1 fruit fly cellular context compared by ENCODE assay signal in genomic region chr2L:15333602-15334080, dm6.
TF ChIP-seq lines count a peak whose summit lies in the region.

Gene esg, plus strand, starts transcription at chr2L:15333866.

TF ChIP-seq in whole organism, embryonic, 481 proteins besides CTCF, POLR2A, EP300 and RAD21 (continued from another document and continues in another):
- TF ChIP-seq CG12155 (GFP tag; optimal IDR thresholded peaks at IDR 0.05; lab: Kevin White, UChicago) (no peak), disco-r (GFP tag; optimal IDR thresholded peaks at IDR 0.05; lab: Kevin White, UChicago) (no peak), B-H2 (GFP tag; optimal IDR thresholded peaks at IDR 0.05; lab: Kevin White, UChicago) (no peak), fru (optimal IDR thresholded peaks at IDR 0.05; lab: Kevin White, UChicago) (no peak), CG17612 (GFP tag; IDR thresholded peaks at IDR 0.05; lab: Robert Waterston, UW) (no peak), CG9932 (GFP tag; IDR thresholded peaks at IDR 0.05; lab: Robert Waterston, UW) (no peak), CG42726 (GFP tag; IDR thresholded peaks at IDR 0.05; lab: Robert Waterston, UW; ENCODE audit: partially characterized antibody) (no peak), ewg (GFP tag; optimal IDR thresholded peaks at IDR 0.05; lab: Kevin White, UChicago) (no peak), MESR4 (GFP tag; optimal IDR thresholded peaks at IDR 0.05; lab: Kevin White, UChicago) (no peak), eyg (GFP tag; optimal IDR thresholded peaks at IDR 0.05; lab: Kevin White, UChicago) (no peak), CG13123 (GFP tag; optimal IDR thresholded peaks at IDR 0.05; lab: Kevin White, UChicago) (no peak), unc-4 (GFP tag; IDR thresholded peaks at IDR 0.05; lab: Robert Waterston, UW; ENCODE audit: partially characterized antibody) (no peak), ind (GFP tag; optimal IDR thresholded peaks at IDR 0.05; lab: Kevin White, UChicago) (no peak), CG7271 (tag; optimal IDR thresholded peaks at IDR 0.05; lab: Kevin White, UChicago) (peak; percentile 12), CG17186 (GFP tag; optimal IDR thresholded peaks at IDR 0.05; lab: Kevin White, UChicago) (no peak), CG11504 (tag; optimal IDR thresholded peaks at IDR 0.05; lab: Kevin White, UChicago) (no peak), CG1603 (tag; optimal IDR thresholded peaks at IDR 0.05; lab: Kevin White, UChicago) (no peak), dm (GFP tag; optimal IDR thresholded peaks at IDR 0.05; lab: Kevin White, UChicago) (no peak), nau (GFP tag; optimal IDR thresholded peaks at IDR 0.05; lab: Kevin White, UChicago) (no peak), CG4820 (GFP tag; optimal IDR thresholded peaks at IDR 0.05; lab: Kevin White, UChicago) (no peak), CG12659 (GFP tag; optimal IDR thresholded peaks at IDR 0.05; lab: Kevin White, UChicago) (no peak), corto (GFP tag; optimal IDR thresholded peaks at IDR 0.05; lab: Kevin White, UChicago) (no peak), Camta (GFP tag; optimal IDR thresholded peaks at IDR 0.05; lab: Kevin White, UChicago) (no peak), Xrp1 (GFP tag; IDR thresholded peaks at IDR 0.05; lab: Robert Waterston, UW) (no peak), Fer3 (tag; optimal IDR thresholded peaks at IDR 0.05; lab: Kevin White, UChicago) (no peak), HmgZ (tag; optimal IDR thresholded peaks at IDR 0.05; lab: Kevin White, UChicago) (peak; percentile 18), CG6854 (GFP tag; optimal IDR thresholded peaks at IDR 0.05; lab: Kevin White, UChicago) (no peak), CG31441 (GFP tag; IDR thresholded peaks at IDR 0.05; lab: Robert Waterston, UW) (no peak), CG7556 (GFP tag; optimal IDR thresholded peaks at IDR 0.05; lab: Kevin White, UChicago) (no peak), CG17568 (GFP tag; optimal IDR thresholded peaks at IDR 0.05; lab: Kevin White, UChicago) (no peak), fd102C (GFP tag; optimal IDR thresholded peaks at IDR 0.05; lab: Kevin White, UChicago) (no peak), grn (GFP tag; optimal IDR thresholded peaks at IDR 0.05; lab: Kevin White, UChicago) (no peak), CG11085 (GFP tag; IDR thresholded peaks at IDR 0.05; lab: Robert Waterston, UW) (no peak), luna (GFP tag; optimal IDR thresholded peaks at IDR 0.05; lab: Kevin White, UChicago) (no peak), CG31224 (GFP tag; IDR thresholded peaks at IDR 0.05; lab: Robert Waterston, UW) (no peak), stwl (tag; optimal IDR thresholded peaks at IDR 0.05; lab: Kevin White, UChicago) (no peak), Rx (GFP tag; IDR thresholded peaks at IDR 0.05; lab: Robert Waterston, UW) (no peak), az2 (GFP tag; optimal IDR thresholded peaks at IDR 0.05; lab: Kevin White, UChicago) (no peak), org-1 (GFP tag; optimal IDR thresholded peaks at IDR 0.05; lab: Kevin White, UChicago) (no peak), Nf-YA (GFP tag; IDR thresholded peaks at IDR 0.05; lab: Robert Waterston, UW) (peak; percentile 90), dysf (GFP tag; IDR thresholded peaks at IDR 0.05; lab: Robert Waterston, UW) (no peak), tio (GFP tag; optimal IDR thresholded peaks at IDR 0.05; lab: Kevin White, UChicago) (no peak), ranshi (GFP tag; IDR thresholded peaks at IDR 0.05; lab: Robert Waterston, UW) (no peak), CG13775 (GFP tag; optimal IDR thresholded peaks at IDR 0.05; lab: Kevin White, UChicago) (no peak), CG14050 (GFP tag; IDR thresholded peaks at IDR 0.05; lab: Robert Waterston, UW) (no peak), Poxn (GFP tag; IDR thresholded peaks at IDR 0.05; lab: Robert Waterston, UW) (no peak), zfh2 (GFP tag; optimal IDR thresholded peaks at IDR 0.05; lab: Kevin White, UChicago) (no peak), scrt (GFP tag; optimal IDR thresholded peaks at IDR 0.05; lab: Kevin White, UChicago) (no peak), CG4617 (GFP tag; optimal IDR thresholded peaks at IDR 0.05; lab: Kevin White, UChicago; ENCODE audit: borderline replicate concordance) (no peak), CG10959 (GFP tag; IDR thresholded peaks at IDR 0.05; lab: Robert Waterston, UW) (no peak), CG10565 (GFP tag; optimal IDR thresholded peaks at IDR 0.05; lab: Kevin White, UChicago) (no peak), CG18764 (GFP tag; optimal IDR thresholded peaks at IDR 0.05; lab: Kevin White, UChicago) (no peak), abd-A (tag; optimal IDR thresholded peaks at IDR 0.05; lab: Kevin White, UChicago) (no peak), pho (GFP tag; optimal IDR thresholded peaks at IDR 0.05; lab: Kevin White, UChicago) (no peak), nerfin-1 (tag; optimal IDR thresholded peaks at IDR 0.05; lab: Kevin White, UChicago) (peak; percentile 42), HLH4C (GFP tag; IDR thresholded peaks at IDR 0.05; lab: Robert Waterston, UW; ENCODE audit: partially characterized antibody) (no peak), Xbp1 (GFP tag; optimal IDR thresholded peaks at IDR 0.05; lab: Kevin White, UChicago) (no peak), CG10543 (GFP tag; optimal IDR thresholded peaks at IDR 0.05; lab: Kevin White, UChicago) (peak; percentile 13), CG15269 (tag; optimal IDR thresholded peaks at IDR 0.05; lab: Kevin White, UChicago) (no peak), Dll (GFP tag; IDR thresholded peaks at IDR 0.05; lab: Robert Waterston, UW; ENCODE audit: partially characterized antibody) (peak; percentile 56; the same call in 2 of the 4 replicates), mld (GFP tag; IDR thresholded peaks at IDR 0.05; lab: Robert Waterston, UW; ENCODE audit: partially characterized antibody) (no peak), Jarid2 (GFP tag; optimal IDR thresholded peaks at IDR 0.05; lab: Kevin White, UChicago) (peak; percentile 98), CG9215 (GFP tag; IDR thresholded peaks at IDR 0.05; lab: Robert Waterston, UW) (no peak), nmo (GFP tag; optimal IDR thresholded peaks at IDR 0.05; lab: Kevin White, UChicago) (no peak), CG14667 (GFP tag; IDR thresholded peaks at IDR 0.05; lab: Robert Waterston, UW) (no peak), CG12744 (GFP tag; optimal IDR thresholded peaks at IDR 0.05; lab: Kevin White, UChicago) (no peak), mirr (GFP tag; optimal IDR thresholded peaks at IDR 0.05; lab: Kevin White, UChicago) (peak; percentile 17), CG3407 (GFP tag; optimal IDR thresholded peaks at IDR 0.05; lab: Kevin White, UChicago) (no peak), lab (GFP tag; optimal IDR thresholded peaks at IDR 0.05; lab: Kevin White, UChicago) (no peak), jumu (GFP tag; optimal IDR thresholded peaks at IDR 0.05; lab: Kevin White, UChicago) (no peak), CoRest (tag; optimal IDR thresholded peaks at IDR 0.05; lab: Kevin White, UChicago) (no peak), HLH54F (GFP tag; optimal IDR thresholded peaks at IDR 0.05; lab: Kevin White, UChicago) (no peak), CG13287 (GFP tag; IDR thresholded peaks at IDR 0.05; lab: Robert Waterston, UW; ENCODE audit: partially characterized antibody) (peak; percentile 53; the same call in 1 of the 2 replicates), CG10147 (GFP tag; optimal IDR thresholded peaks at IDR 0.05; lab: Kevin White, UChicago) (no peak), CG11093 (GFP tag; IDR thresholded peaks at IDR 0.05; lab: Robert Waterston, UW) (no peak), peb (GFP tag; IDR thresholded peaks at IDR 0.05; lab: Robert Waterston, UW) (no peak), E2f1 (GFP tag; IDR thresholded peaks at IDR 0.05; lab: Robert Waterston, UW) (no peak), CG10209 (GFP tag; optimal IDR thresholded peaks at IDR 0.05; lab: Kevin White, UChicago) (no peak), chinmo (GFP tag; IDR thresholded peaks at IDR 0.05; lab: Robert Waterston, UW; ENCODE audit: partially characterized antibody) (peak; percentile 92), CG8478 (optimal IDR thresholded peaks at IDR 0.05; lab: Kevin White, UChicago) (no peak), ash1 (GFP tag; optimal IDR thresholded peaks at IDR 0.05; lab: Kevin White, UChicago) (no peak), crc (GFP tag; optimal IDR thresholded peaks at IDR 0.05; lab: Kevin White, UChicago) (no peak), Deaf1 (tag; optimal IDR thresholded peaks at IDR 0.05; lab: Kevin White, UChicago) (peak; percentile 100), Chrac-16 (GFP tag; optimal IDR thresholded peaks at IDR 0.05; lab: Kevin White, UChicago) (no peak), CG6791 (GFP tag; IDR thresholded peaks at IDR 0.05; lab: Robert Waterston, UW; ENCODE audit: partially characterized antibody) (peak; percentile 48; the same call in 2 of the 3 replicates), CG12071 (GFP tag; optimal IDR thresholded peaks at IDR 0.05; lab: Kevin White, UChicago) (no peak), Lhr (GFP tag; optimal IDR thresholded peaks at IDR 0.05; lab: Kevin White, UChicago) (no peak), tap (tag; optimal IDR thresholded peaks at IDR 0.05; lab: Kevin White, UChicago) (no peak), Gsc (GFP tag; IDR thresholded peaks at IDR 0.05; lab: Robert Waterston, UW) (no peak), NFAT (GFP tag; IDR thresholded peaks at IDR 0.05; lab: Robert Waterston, UW) (no peak), so (GFP tag; IDR thresholded peaks at IDR 0.05; lab: Robert Waterston, UW) (no peak), pum (GFP tag; optimal IDR thresholded peaks at IDR 0.05; lab: Kevin White, UChicago) (no peak), Mrtf (GFP tag; IDR thresholded peaks at IDR 0.05; lab: Robert Waterston, UW) (no peak), zf30C (GFP tag; optimal IDR thresholded peaks at IDR 0.05; lab: Kevin White, UChicago) (peak; percentile 37), shn (GFP tag; optimal IDR thresholded peaks at IDR 0.05; lab: Kevin White, UChicago) (no peak), CG32767 (GFP tag; IDR thresholded peaks at IDR 0.05; lab: Robert Waterston, UW) (no peak), CG16815 (GFP tag; optimal IDR thresholded peaks at IDR 0.05; lab: Kevin White, UChicago) (no peak), pfk (GFP tag; optimal IDR thresholded peaks at IDR 0.05; lab: Kevin White, UChicago) (peak; percentile 59), CG33557 (GFP tag; optimal IDR thresholded peaks at IDR 0.05; lab: Kevin White, UChicago) (peak; percentile 12), CG11723 (GFP tag; optimal IDR thresholded peaks at IDR 0.05; lab: Kevin White, UChicago) (no peak), Dip3 (GFP tag; optimal IDR thresholded peaks at IDR 0.05; lab: Kevin White, UChicago) (no peak), bbx (GFP tag; IDR thresholded peaks at IDR 0.05; lab: Robert Waterston, UW; ENCODE audit: partially characterized antibody) (peak; percentile 71; the same call in 1 of the 2 replicates), dmrt99B (tag; optimal IDR thresholded peaks at IDR 0.05; lab: Kevin White, UChicago) (no peak), fu2 (GFP tag; optimal IDR thresholded peaks at IDR 0.05; lab: Kevin White, UChicago) (no peak), CG34376 (GFP tag; optimal IDR thresholded peaks at IDR 0.05; lab: Kevin White, UChicago) (no peak), btn (GFP tag; optimal IDR thresholded peaks at IDR 0.05; lab: Kevin White, UChicago) (no peak), Kr (GFP tag; optimal IDR thresholded peaks at IDR 0.05; lab: Kevin White, UChicago) (peak; percentile 68), CG30431 (GFP tag; optimal IDR thresholded peaks at IDR 0.05; lab: Kevin White, UChicago) (no peak), h (optimal IDR thresholded peaks at IDR 0.05; lab: Kevin White, UChicago) (no peak), CG10431 (GFP tag; optimal IDR thresholded peaks at IDR 0.05; lab: Kevin White, UChicago) (no peak), zen2 (GFP tag; IDR thresholded peaks at IDR 0.05; lab: Robert Waterston, UW; ENCODE audit: partially characterized antibody) (no peak), CG1602 (GFP tag; optimal IDR thresholded peaks at IDR 0.05; lab: Kevin White, UChicago) (no peak), slou (GFP tag; optimal IDR thresholded peaks at IDR 0.05; lab: Kevin White, UChicago) (no peak), ap (GFP tag; IDR thresholded peaks at IDR 0.05; lab: Robert Waterston, UW) (no peak), onecut (GFP tag; IDR thresholded peaks at IDR 0.05; lab: Robert Waterston, UW) (0 out of 2 replicates have a peak, but pooled peaks have one; percentile 11), jing (GFP tag; optimal IDR thresholded peaks at IDR 0.05; lab: Kevin White, UChicago) (peak; percentile 76), Sry-δ (GFP tag; optimal IDR thresholded peaks at IDR 0.05; lab: Kevin White, UChicago) (no peak), CG16863 (GFP tag; optimal IDR thresholded peaks at IDR 0.05; lab: Kevin White, UChicago) (no peak), C15 (GFP tag; IDR thresholded peaks at IDR 0.05; lab: Robert Waterston, UW) (no peak), TFAM (GFP tag; optimal IDR thresholded peaks at IDR 0.05; lab: Kevin White, UChicago) (no peak), schlank (tag; optimal IDR thresholded peaks at IDR 0.05; lab: Kevin White, UChicago) (no peak), ham (GFP tag; IDR thresholded peaks at IDR 0.05; lab: Robert Waterston, UW) (no peak), Hr39 (optimal IDR thresholded peaks at IDR 0.05; lab: Kevin White, UChicago) (no peak), CG10267 (tag; optimal IDR thresholded peaks at IDR 0.05; lab: Kevin White, UChicago) (no peak), NC2β (GFP tag; optimal IDR thresholded peaks at IDR 0.05; lab: Kevin White, UChicago) (peak; percentile 6), HLH3B (GFP tag; IDR thresholded peaks at IDR 0.05; lab: Robert Waterston, UW) (no peak), CG18619 (GFP tag; optimal IDR thresholded peaks at IDR 0.05; lab: Kevin White, UChicago) (no peak), otp (GFP tag; IDR thresholded peaks at IDR 0.05; lab: Robert Waterston, UW) (no peak), wor (GFP tag; IDR thresholded peaks at IDR 0.05; lab: Robert Waterston, UW) (no peak), CG1832 (GFP tag; optimal IDR thresholded peaks at IDR 0.05; lab: Kevin White, UChicago) (no peak), Antp (GFP tag; optimal IDR thresholded peaks at IDR 0.05; lab: Kevin White, UChicago) (no peak), CG12942 (GFP tag; optimal IDR thresholded peaks at IDR 0.05; lab: Kevin White, UChicago) (no peak), CG18599 (GFP tag; optimal IDR thresholded peaks at IDR 0.05; lab: Kevin White, UChicago) (no peak), NfI (GFP tag; optimal IDR thresholded peaks at IDR 0.05; lab: Kevin White, UChicago) (no peak), salm (tag; optimal IDR thresholded peaks at IDR 0.05; lab: Kevin White, UChicago) (no peak), Dek (tag; optimal IDR thresholded peaks at IDR 0.05; lab: Kevin White, UChicago) (no peak), Blimp-1 (GFP tag; optimal IDR thresholded peaks at IDR 0.05; lab: Kevin White, UChicago) (no peak), CG4328 (GFP tag; optimal IDR thresholded peaks at IDR 0.05; lab: Kevin White, UChicago) (no peak)
